Fruit fly (Drosophila melanogaster) whole organism, embryonic: Measurements from ENCODE around the gene CG1965.

Source experiments
- BtbVII ChIP-seq: fragments of 200-800 bp; sonication (Bioruptor generic); optimal IDR thresholded peaks from 3 replicates; lab custom pipeline; 2017; ENCODE audit warnings: missing biosample characterization, mild to moderate bottlenecking, missing genetic modification characterization
- CG10147 ChIP-seq: fragments of 200-800 bp; sonication (Bioruptor generic); optimal IDR thresholded peaks from 2 replicates; lab custom pipeline; 2019; ENCODE audit warnings: missing biosample characterization, mild to moderate bottlenecking, missing genetic modification characterization, moderate library complexity
- CG10274 ChIP-seq: fragments of 200-800 bp; sonication (Bioruptor generic); optimal IDR thresholded peaks from 3 replicates; lab custom pipeline; 2017; ENCODE audit warnings: missing biosample characterization, mild to moderate bottlenecking, missing genetic modification characterization
- CG10321 ChIP-seq: fragments of 200-800 bp; sonication (Bioruptor generic); IDR thresholded peaks from 2 replicates; pipeline ENCODE4 v1.3.6; 2022; ENCODE audit warnings: missing biosample characterization, missing genetic modification characterization
- CG10979 ChIP-seq: fragments of 200-800 bp; sonication (Bioruptor generic); optimal IDR thresholded peaks from 2 replicates; lab custom pipeline; 2018; ENCODE audit warnings: missing biosample characterization, mild to moderate bottlenecking, missing genetic modification characterization, moderate library complexity
- CG11695 ChIP-seq: fragments of 200-800 bp; sonication (Bioruptor generic); IDR thresholded peaks from 3 replicates; pipeline ENCODE4 v1.3.6; 2022; ENCODE audit warnings: missing biosample characterization, missing genetic modification characterization
- CG14667 ChIP-seq: fragments of 200-800 bp; sonication (Bioruptor generic); IDR thresholded peaks from 2 replicates; pipeline ENCODE4 v1.3.6; 2022; ENCODE audit warnings: missing biosample characterization, missing genetic modification characterization
- CG15269 ChIP-seq: fragments of 200-800 bp; sonication (Bioruptor generic); optimal IDR thresholded peaks from 2 replicates; lab custom pipeline; 2018; ENCODE audit warnings: missing biosample characterization, mild to moderate bottlenecking, missing genetic modification characterization, moderate library complexity
- CG17802 ChIP-seq: fragments of 200-800 bp; sonication (Bioruptor generic); optimal IDR thresholded peaks from 2 replicates; lab custom pipeline; 2018; ENCODE audit warnings: missing biosample characterization, mild to moderate bottlenecking, missing genetic modification characterization, moderate library complexity
- CG34376 ChIP-seq: fragments of 200-800 bp; sonication (Bioruptor generic); optimal IDR thresholded peaks from 2 replicates; lab custom pipeline; 2018; ENCODE audit warnings: missing biosample characterization, mild to moderate bottlenecking, missing genetic modification characterization
- CG4404 ChIP-seq: fragments of 200-800 bp; sonication (Bioruptor generic); IDR thresholded peaks from 2 replicates; pipeline ENCODE4 v1.3.6; 2022; ENCODE audit warnings: missing biosample characterization, missing genetic modification characterization
- CG4424 ChIP-seq: fragments of 200-800 bp; sonication (Bioruptor generic); optimal IDR thresholded peaks from 3 replicates; lab custom pipeline; 2016; ENCODE audit warnings: missing biosample characterization, missing genetic modification characterization
- CG4617 ChIP-seq: fragments of 200-800 bp; sonication (Bioruptor generic); optimal IDR thresholded peaks from 3 replicates; lab custom pipeline; 2016; ENCODE audit warnings: missing biosample characterization, missing genetic modification characterization, borderline replicate concordance
- CG4730 ChIP-seq: fragments of 200-800 bp; sonication (Bioruptor generic); IDR thresholded peaks from 2 replicates; pipeline ENCODE4 v1.3.6; 2022; ENCODE audit warnings: missing biosample characterization, missing genetic modification characterization
- CG4854 ChIP-seq: fragments of 200-800 bp; sonication (Bioruptor generic); optimal IDR thresholded peaks from 2 replicates; lab custom pipeline; 2016; ENCODE audit warnings: missing biosample characterization, missing genetic modification characterization, inconsistent platforms
- CG6683 ChIP-seq: fragments of 200-800 bp; sonication (Bioruptor generic); optimal IDR thresholded peaks from 2 replicates; lab custom pipeline; 2017; ENCODE audit warnings: missing biosample characterization, mild to moderate bottlenecking, missing genetic modification characterization, missing genetic modification reagents
- CG8765 ChIP-seq: fragments of 200-800 bp; sonication (Bioruptor generic); IDR thresholded peaks from 2 replicates; pipeline ENCODE4 v1.3.6; 2022; ENCODE audit warnings: missing biosample characterization, missing genetic modification characterization
- Drgx ChIP-seq: fragments of 200-800 bp; sonication (Bioruptor generic); IDR thresholded peaks from 2 replicates; pipeline ENCODE4 v1.3.6; 2022; ENCODE audit warnings: missing biosample characterization, missing genetic modification characterization
- Elba2 ChIP-seq: fragments of 200-800 bp; sonication (Bioruptor generic); optimal IDR thresholded peaks from 3 replicates; lab custom pipeline; 2016; ENCODE audit warnings: missing biosample characterization, missing genetic modification characterization
- Ets65A ChIP-seq: fragments of 200-800 bp; sonication (Bioruptor generic); peaks from one replicate; lab custom pipeline; 2016; ENCODE audit warnings: missing biosample characterization, missing genetic modification characterization
- Hey ChIP-seq: fragments of 200-800 bp; sonication (Bioruptor generic); optimal IDR thresholded peaks from 3 replicates; lab custom pipeline; 2018; ENCODE audit warnings: missing biosample characterization, mild to moderate bottlenecking, missing genetic modification characterization
- Hr39 ChIP-seq: fragments of >200 bp; optimal IDR thresholded peaks from 2 replicates; lab custom pipeline; 2017
- Max ChIP-seq: fragments of 200-800 bp; sonication (Bioruptor generic); optimal IDR thresholded peaks from 2 replicates; lab custom pipeline; 2016; ENCODE audit warnings: missing biosample characterization, mild to moderate bottlenecking, missing genetic modification characterization
- NK7.1 ChIP-seq: fragments of 200-800 bp; sonication (Bioruptor generic); optimal IDR thresholded peaks from 3 replicates; lab custom pipeline; 2016; ENCODE audit warnings: missing biosample characterization, missing genetic modification characterization
- Optix ChIP-seq: fragments of 200-800 bp; sonication (Bioruptor generic); IDR thresholded peaks from 3 replicates; pipeline ENCODE4 v1.3.6; 2022; ENCODE audit warnings: missing biosample characterization, missing genetic modification characterization
- Ravus ChIP-seq: fragments of 200-800 bp; sonication (Bioruptor generic); IDR thresholded peaks from 2 replicates; pipeline ENCODE4 v1.3.6; 2022; ENCODE audit warnings: missing biosample characterization, missing genetic modification characterization
- ab ChIP-seq: fragments of 200-800 bp; sonication (Bioruptor generic); optimal IDR thresholded peaks from 2 replicates; lab custom pipeline; 2016; ENCODE audit warnings: missing biosample characterization, missing genetic modification characterization
- bbx ChIP-seq: fragments of 200-800 bp; sonication (Bioruptor generic); IDR thresholded peaks from 2 replicates; pipeline ENCODE4 v1.3.6; 2022; ENCODE audit warnings: missing biosample characterization, missing genetic modification characterization; ENCODE audit not compliant: partially characterized antibody
- bcd ChIP-seq: fragments of 200-800 bp; sonication (Bioruptor generic); optimal IDR thresholded peaks from 2 replicates; lab custom pipeline; 2017; ENCODE audit warnings: missing biosample characterization, mild to moderate bottlenecking, missing genetic modification characterization
- crc ChIP-seq: fragments of 200-800 bp; sonication (Bioruptor generic); optimal IDR thresholded peaks from 2 replicates; lab custom pipeline; 2016; ENCODE audit warnings: missing biosample characterization, missing genetic modification characterization
- crol ChIP-seq: fragments of 200-800 bp; sonication (Bioruptor generic); IDR thresholded peaks from 2 replicates; pipeline ENCODE4 v1.3.6; 2022; ENCODE audit warnings: missing biosample characterization, missing genetic modification characterization
- danr ChIP-seq: fragments of 200-800 bp; sonication (Bioruptor generic); IDR thresholded peaks from 2 replicates; pipeline ENCODE4 v1.3.6; 2022; ENCODE audit warnings: missing biosample characterization, missing genetic modification characterization
- dm ChIP-seq: fragments of 200-800 bp; sonication (Bioruptor generic); optimal IDR thresholded peaks from 3 replicates; lab custom pipeline; 2016; ENCODE audit warnings: missing biosample characterization, missing genetic modification characterization
- dpn ChIP-seq, 2 experiments: fragments of 200-800 bp; sonication (Bioruptor generic); optimal IDR thresholded peaks; 3 replicates each; lab custom pipeline; 2016; ENCODE audit warnings: missing biosample characterization in 2 of 2, missing genetic modification characterization in 2 of 2
- ewg ChIP-seq: fragments of 200-800 bp; sonication (Bioruptor generic); optimal IDR thresholded peaks from 3 replicates; lab custom pipeline; 2017; ENCODE audit warnings: mild to moderate bottlenecking, missing biosample characterization, missing genetic modification reagents, missing genetic modification characterization
- ftz-f1 ChIP-seq: fragments of 200-800 bp; sonication (Bioruptor generic); optimal IDR thresholded peaks from 2 replicates; lab custom pipeline; 2016; ENCODE audit warnings: missing biosample characterization, missing genetic modification characterization
- gfzf ChIP-seq: fragments of 200-800 bp; sonication (Bioruptor generic); optimal IDR thresholded peaks from 2 replicates; lab custom pipeline; 2016; ENCODE audit warnings: missing biosample characterization, mild to moderate bottlenecking, missing genetic modification characterization, moderate library complexity
- gsb ChIP-seq: fragments of 200-800 bp; sonication (Bioruptor generic); IDR thresholded peaks from 2 replicates; pipeline ENCODE4 v1.3.6; 2022; ENCODE audit warnings: missing biosample characterization, missing genetic modification characterization
- gt ChIP-seq: fragments of 200-800 bp; sonication (Bioruptor generic); IDR thresholded peaks from 2 replicates; pipeline ENCODE4 v1.3.6; 2022; ENCODE audit warnings: missing biosample characterization, missing genetic modification characterization
- hth ChIP-seq: fragments of >200 bp; optimal IDR thresholded peaks from 2 replicates; lab custom pipeline; 2017; ENCODE audit warnings: inconsistent platforms
- insv ChIP-seq, 2 experiments: fragments of 200-800 bp; sonication (Bioruptor generic); optimal IDR thresholded peaks; 3 replicates each; lab custom pipeline; 2016 to 2018; ENCODE audit warnings: missing biosample characterization in 2 of 2, missing genetic modification characterization in 2 of 2
- kay ChIP-seq: fragments of 200-800 bp; sonication (Bioruptor generic); optimal IDR thresholded peaks from 2 replicates; lab custom pipeline; 2016; ENCODE audit warnings: missing biosample characterization, missing genetic modification characterization
- lilli ChIP-seq: fragments of 200-800 bp; sonication (Bioruptor generic); optimal IDR thresholded peaks from 3 replicates; lab custom pipeline; 2016; ENCODE audit warnings: missing biosample characterization, missing genetic modification characterization
- nau ChIP-seq: fragments of 200-800 bp; sonication (Bioruptor generic); optimal IDR thresholded peaks from 3 replicates; lab custom pipeline; 2017; ENCODE audit warnings: missing biosample characterization, mild to moderate bottlenecking, missing genetic modification characterization, missing genetic modification reagents
- nmo ChIP-seq: fragments of 200-800 bp; sonication (Bioruptor generic); optimal IDR thresholded peaks from 2 replicates; lab custom pipeline; 2018; ENCODE audit warnings: missing biosample characterization, mild to moderate bottlenecking, missing genetic modification characterization, moderate library complexity
- peb ChIP-seq: fragments of 200-800 bp; sonication (Bioruptor generic); IDR thresholded peaks from 2 replicates; pipeline ENCODE4 v1.3.6; 2022; ENCODE audit warnings: missing biosample characterization, missing genetic modification characterization
- rib ChIP-seq: fragments of 200-800 bp; sonication (Bioruptor generic); IDR thresholded peaks from 2 replicates; pipeline ENCODE4 v1.3.6; 2022; ENCODE audit warnings: missing biosample characterization, missing genetic modification characterization
- seq ChIP-seq: fragments of 200-800 bp; sonication (Bioruptor generic); IDR thresholded peaks from 2 replicates; pipeline ENCODE4 v1.3.6; 2022; ENCODE audit warnings: missing biosample characterization, missing genetic modification characterization
- shn ChIP-seq: fragments of 200-800 bp; sonication (Bioruptor generic); optimal IDR thresholded peaks from 3 replicates; lab custom pipeline; 2016; ENCODE audit warnings: missing biosample characterization, missing genetic modification characterization
- tup ChIP-seq: fragments of 200-800 bp; sonication (Bioruptor generic); optimal IDR thresholded peaks from 2 replicates; lab custom pipeline; 2016; ENCODE audit warnings: missing biosample characterization, mild to moderate bottlenecking, missing genetic modification characterization, moderate library complexity
- vfl ChIP-seq: fragments of 200-800 bp; sonication (Bioruptor generic); optimal IDR thresholded peaks from 2 replicates; lab custom pipeline; 2016; ENCODE audit warnings: missing biosample characterization, missing genetic modification characterization
- zen2 ChIP-seq: fragments of 200-800 bp; sonication (Bioruptor generic); IDR thresholded peaks from 3 replicates; pipeline ENCODE4 v1.3.6; 2022; ENCODE audit warnings: missing biosample characterization, missing genetic modification characterization; ENCODE audit not compliant: partially characterized antibody

Gene CG1965

dm6 chr3R:7105503-7106164 is 38.4 kb downstream of the CG1965 start (continued):
- TF ChIP-seq seq (no peak), CG10321 (GFP tag; lab: Robert Waterston, UW) (no peak), gsb (no peak), CG10979 (tag; lab: Kevin White, UChicago) (no peak), CG11695 (GFP tag; lab: Robert Waterston, UW) (no peak), ftz-f1 (GFP tag; lab: Kevin White, UChicago) (no peak), Max (GFP tag; lab: Kevin White, UChicago) (no peak), ewg (GFP tag; lab: Kevin White, UChicago) (no peak), shn (GFP tag; lab: Kevin White, UChicago) (no peak), nau (GFP tag; lab: Kevin White, UChicago) (no peak), rib (GFP tag; lab: Robert Waterston, UW) (no peak), BtbVII (GFP tag; lab: Kevin White, UChicago) (no peak), Hr39 (lab: Kevin White, UChicago) (no peak), CG4730 (GFP tag; lab: Robert Waterston, UW) (no peak), crol (GFP tag; lab: Robert Waterston, UW) (peak; percentile 62; the same call in 1 of the 2 replicates), Optix (GFP tag; lab: Robert Waterston, UW) (no peak), Drgx (GFP tag; lab: Robert Waterston, UW) (no peak), nmo (GFP tag; lab: Kevin White, UChicago) (no peak), gfzf (GFP tag; lab: Kevin White, UChicago) (no peak), CG15269 (tag; lab: Kevin White, UChicago) (no peak), vfl (no peak), CG4617 (no peak), CG4854 (GFP tag; lab: Kevin White, UChicago) (no peak), CG10147 (GFP tag; lab: Kevin White, UChicago) (no peak), NK7.1 (GFP tag; lab: Kevin White, UChicago) (no peak), CG4424 (GFP tag; lab: Kevin White, UChicago) (no peak), bbx (GFP tag; lab: Robert Waterston, UW) (no peak), Hey (tag; lab: Kevin White, UChicago) (no peak), gt (GFP tag; lab: Robert Waterston, UW) (no peak), lilli (GFP tag; lab: Kevin White, UChicago) (no peak), CG34376 (GFP tag; lab: Kevin White, UChicago) (no peak), zen2 (no peak), kay (GFP tag; lab: Kevin White, UChicago) (no peak), CG14667 (GFP tag; lab: Robert Waterston, UW) (no peak), hth (peak; percentile 62), peb (no peak), tup (GFP tag; lab: Kevin White, UChicago) (no peak), CG8765 (no peak), ab (GFP tag; lab: Kevin White, UChicago) (no peak), CG6683 (GFP tag; lab: Kevin White, UChicago) (no peak), bcd (GFP tag; lab: Kevin White, UChicago) (no peak), CG4404 (no peak), Elba2 (GFP tag; lab: Kevin White, UChicago) (peak; percentile 18), danr (GFP tag; lab: Robert Waterston, UW) (no peak), CG10274 (GFP tag; lab: Kevin White, UChicago) (no peak), Ravus (no peak), dpn (GFP tag; optimal IDR thresholded peaks at IDR 0.05; lab: Kevin White, UChicago) (no peak), Ets65A (peak; percentile 14), dm (no peak), insv (GFP tag; optimal IDR thresholded peaks at IDR 0.05; lab: Kevin White, UChicago) (peak in 1 of 2 experiments; percentile 76), crc (GFP tag; lab: Kevin White, UChicago) (no peak), CG17802 (tag; lab: Kevin White, UChicago) (no peak)
